Worm (Caenorhabditis elegans) whole organism, early embryonic: ENCODE data around the gene lgc-4.

ENCODE experiments used
- B0310.2 ChIP-seq: sonication (generic microtip); optimal IDR thresholded peaks from 2 replicates; lab custom pipeline; 2016; ENCODE audit warnings: mild to moderate bottlenecking, missing genetic modification characterization, missing compliant biosample characterization
- ama-1 ChIP-seq: fragments of 150-350 bp; optimal IDR thresholded peaks from 2 replicates; lab custom pipeline; 2014
- ceh-36 ChIP-seq: sonication (generic microtip); optimal IDR thresholded peaks from 2 replicates; lab custom pipeline; 2016; ENCODE audit warnings: missing genetic modification characterization, inconsistent platforms, missing compliant biosample characterization
- ets-7 ChIP-seq: sonication (generic microtip); optimal IDR thresholded peaks from 2 replicates; lab custom pipeline; 2016; ENCODE audit warnings: missing genotype, missing genetic modification characterization, missing compliant biosample characterization
- flt-1 ChIP-seq: fragments of 200-800 bp; sonication (Bioruptor generic); IDR thresholded peaks from 2 replicates; pipeline ENCODE4 v1.3.6; 2022; ENCODE audit warnings: missing genetic modification characterization, missing compliant biosample characterization
- hmbx-1 ChIP-seq: sonication (generic microtip); optimal IDR thresholded peaks from 2 replicates; lab custom pipeline; 2016; ENCODE audit warnings: mild to moderate bottlenecking, missing genetic modification characterization, missing compliant biosample characterization
- hmg-4 ChIP-seq: fragments of 200-800 bp; sonication (Bioruptor generic); optimal IDR thresholded peaks from 2 replicates; lab custom pipeline; 2018; ENCODE audit warnings: mild to moderate bottlenecking, missing genetic modification characterization, missing compliant biosample characterization
- hnd-1 ChIP-seq: sonication (generic microtip); optimal IDR thresholded peaks from 2 replicates; lab custom pipeline; 2016; ENCODE audit warnings: missing genetic modification characterization, missing compliant biosample characterization
- pes-1 ChIP-seq: fragments of 200-800 bp; sonication (Bioruptor generic); IDR thresholded peaks from 2 replicates; pipeline ENCODE4 v1.3.6; 2022; ENCODE audit warnings: missing genetic modification reagents, missing genetic modification characterization, missing compliant biosample characterization
- scrt-1 ChIP-seq: fragments of 200-800 bp; sonication (Bioruptor generic); IDR thresholded peaks from 2 replicates; pipeline ENCODE4 v1.3.6; 2022; ENCODE audit warnings: missing genetic modification characterization, missing compliant biosample characterization
- tbx-11 ChIP-seq: fragments of 200-800 bp; sonication (Bioruptor generic); IDR thresholded peaks from 2 replicates; pipeline ENCODE4 v1.3.6; 2022; ENCODE audit warnings: missing genetic modification characterization, missing compliant biosample characterization
- tbx-37 ChIP-seq: fragments of 200-800 bp; sonication (Bioruptor generic); conservative IDR thresholded peaks from 2 replicates; pipeline ENCODE4 v1.3.6; 2022; ENCODE audit warnings: missing genetic modification reagents, missing genetic modification characterization, missing compliant biosample characterization
- tra-4 ChIP-seq: sonication (generic microtip); optimal IDR thresholded peaks from 2 replicates; lab custom pipeline; 2017; ENCODE audit warnings: missing genetic modification characterization, missing compliant biosample characterization

ce11 chrX:9246625-9247024 lies 4.6 kb upstream of the lgc-4 start:
- TF ChIP-seq ama-1 (lab: Kevin White, UChicago) (no peak), scrt-1 (no peak), tra-4 (tag; lab: Kevin White, UChicago) (no peak), pes-1 (GFP tag; lab: Robert Waterston, UW) (no peak), ceh-36 (tag; lab: Kevin White, UChicago) (no peak), hnd-1 (tag; lab: Kevin White, UChicago) (no peak), tbx-11 (GFP tag; lab: Robert Waterston, UW) (no peak), hmg-4 (GFP tag; lab: Kevin White, UChicago) (no peak), B0310.2 (no peak), hmbx-1 (tag; lab: Kevin White, UChicago) (no peak), flt-1 (GFP tag; lab: Robert Waterston, UW) (no peak), tbx-37 (GFP tag; lab: Robert Waterston, UW) (no peak), ets-7 (tag; lab: Kevin White, UChicago) (no peak)
